Fruit fly (Drosophila melanogaster) whole organism, pupa: Measurements from ENCODE around the gene SNRPG.
A peak's percentile ranks its signal among the peaks of the same experiment; 100 is the strongest.

Source experiments
- CG12605 ChIP-seq: fragments of 200-800 bp; sonication (Bioruptor generic); IDR thresholded peaks from 2 replicates; pipeline ENCODE4 v1.3.6; 2022; ENCODE audit warnings: missing biosample characterization, missing genetic modification characterization
- CG14655 ChIP-seq: fragments of 200-800 bp; sonication (Bioruptor generic); optimal IDR thresholded peaks from 3 replicates; lab custom pipeline; 2017; ENCODE audit warnings: mild to moderate bottlenecking, missing biosample characterization, missing genetic modification reagents, missing genetic modification characterization
- CG15710 ChIP-seq: fragments of 200-800 bp; sonication (Bioruptor generic); optimal IDR thresholded peaks from 2 replicates; lab custom pipeline; 2018; ENCODE audit warnings: missing biosample characterization, mild to moderate bottlenecking, missing genetic modification characterization, moderate library complexity
- CG4496 ChIP-seq: fragments of 200-800 bp; sonication (Bioruptor generic); IDR thresholded peaks from 3 replicates; pipeline ENCODE4 v1.3.6; 2022; ENCODE audit warnings: missing biosample characterization, missing genetic modification characterization
- CG8159 ChIP-seq: fragments of 200-800 bp; sonication (Bioruptor generic); optimal IDR thresholded peaks from 3 replicates; lab custom pipeline; 2018; ENCODE audit warnings: missing biosample characterization, mild to moderate bottlenecking, missing genetic modification characterization, moderate library complexity
- CG8301 ChIP-seq: fragments of 200-800 bp; sonication (Bioruptor generic); optimal IDR thresholded peaks from 2 replicates; lab custom pipeline; 2018; ENCODE audit warnings: missing biosample characterization, mild to moderate bottlenecking, missing genetic modification characterization
- CG9948 ChIP-seq: fragments of 200-800 bp; sonication (Bioruptor generic); optimal IDR thresholded peaks from 2 replicates; lab custom pipeline; 2018; ENCODE audit warnings: missing biosample characterization, mild to moderate bottlenecking, missing genetic modification characterization, moderate library complexity
- D1 ChIP-seq: fragments of 200-800 bp; sonication (Bioruptor generic); optimal IDR thresholded peaks from 2 replicates; lab custom pipeline; 2018; ENCODE audit warnings: missing biosample characterization, mild to moderate bottlenecking, missing genetic modification characterization, moderate library complexity
- EcR ChIP-seq: fragments of 200-800 bp; sonication (Bioruptor generic); optimal IDR thresholded peaks from 3 replicates; lab custom pipeline; 2019; ENCODE audit warnings: missing biosample characterization, missing genetic modification characterization, mild to moderate bottlenecking, moderate library complexity, missing genetic modification reagents
- Ets98B ChIP-seq: fragments of 200-800 bp; sonication (Bioruptor generic); IDR thresholded peaks from 2 replicates; pipeline ENCODE4 v1.3.6; 2022; ENCODE audit warnings: missing biosample characterization, missing genetic modification characterization
- Pif1A ChIP-seq: fragments of 200-800 bp; sonication (Bioruptor generic); optimal IDR thresholded peaks from 3 replicates; lab custom pipeline; 2016; ENCODE audit warnings: missing biosample characterization, missing genetic modification characterization
- Snoo ChIP-seq: fragments of 200-800 bp; sonication (Bioruptor generic); optimal IDR thresholded peaks from 3 replicates; lab custom pipeline; 2017; ENCODE audit warnings: missing biosample characterization, mild to moderate bottlenecking, missing genetic modification characterization, inconsistent platforms
- fd96Ca ChIP-seq: fragments of 200-800 bp; sonication (Bioruptor generic); IDR thresholded peaks from 3 replicates; pipeline ENCODE4 v1.3.6; 2022; ENCODE audit warnings: missing biosample characterization, missing genetic modification characterization

dm6 chrX:16670262-16670661, 30.0 kb upstream of the SNRPG start:
- TF ChIP-seq CG4496 (GFP tag; lab: Robert Waterston, UW) (no peak), CG14655 (GFP tag; lab: Kevin White, UChicago) (no peak), Snoo (no peak), CG8301 (tag; lab: Kevin White, UChicago) (no peak), CG8159 (tag; lab: Kevin White, UChicago) (no peak), Ets98B (GFP tag; lab: Robert Waterston, UW) (no peak), CG12605 (GFP tag; lab: Robert Waterston, UW) (no peak), EcR (GFP tag; lab: Kevin White, UChicago) (no peak), Pif1A (GFP tag; lab: Kevin White, UChicago) (peak; percentile 5), D1 (tag; lab: Kevin White, UChicago) (no peak), CG15710 (tag; lab: Kevin White, UChicago) (no peak), fd96Ca (GFP tag; lab: Robert Waterston, UW) (no peak), CG9948 (tag; lab: Kevin White, UChicago) (no peak)
